Fruit fly (Drosophila melanogaster) whole organism, embryonic: Measurements from ENCODE around the gene CstF50.
A peak's percentile ranks its signal among the peaks of the same experiment; 100 is the strongest.

Experiments
- Abd-B ChIP-seq: fragments of 200-800 bp; sonication (Bioruptor generic); optimal IDR thresholded peaks from 2 replicates; lab custom pipeline; 2018; ENCODE audit warnings: missing biosample characterization, mild to moderate bottlenecking, missing genetic modification characterization, moderate library complexity
- Atf6 ChIP-seq: fragments of 200-800 bp; sonication (Bioruptor generic); IDR thresholded peaks from 2 replicates; pipeline ENCODE4 v1.3.6; 2022; ENCODE audit warnings: missing biosample characterization, missing genetic modification characterization
- CG10321 ChIP-seq: fragments of 200-800 bp; sonication (Bioruptor generic); IDR thresholded peaks from 2 replicates; pipeline ENCODE4 v1.3.6; 2022; ENCODE audit warnings: missing biosample characterization, missing genetic modification characterization
- CG11504 ChIP-seq: fragments of 200-800 bp; sonication (Bioruptor generic); optimal IDR thresholded peaks from 3 replicates; lab custom pipeline; 2019; ENCODE audit warnings: missing biosample characterization, mild to moderate bottlenecking, missing genetic modification characterization, moderate library complexity
- CG11696 ChIP-seq: fragments of 200-800 bp; sonication (Bioruptor generic); IDR thresholded peaks from 2 replicates; pipeline ENCODE4 v1.3.6; 2022; ENCODE audit warnings: missing biosample characterization, missing genetic modification characterization
- CG12659 ChIP-seq: fragments of 200-800 bp; sonication (Bioruptor generic); optimal IDR thresholded peaks from 3 replicates; lab custom pipeline; 2017; ENCODE audit warnings: mild to moderate bottlenecking, missing biosample characterization, missing genetic modification reagents, missing genetic modification characterization
- CG12744 ChIP-seq: fragments of 200-800 bp; sonication (Bioruptor generic); optimal IDR thresholded peaks from 2 replicates; lab custom pipeline; 2016; ENCODE audit warnings: missing biosample characterization, missing genetic modification characterization
- CG12769 ChIP-seq: fragments of 200-800 bp; sonication (Bioruptor generic); optimal IDR thresholded peaks from 2 replicates; lab custom pipeline; 2019; ENCODE audit warnings: missing biosample characterization, mild to moderate bottlenecking, missing genetic modification characterization, moderate library complexity
- CG14441 ChIP-seq: fragments of 200-800 bp; sonication (Bioruptor generic); IDR thresholded peaks from 2 replicates; pipeline ENCODE4 v1.3.6; 2022; ENCODE audit warnings: missing biosample characterization, missing genetic modification characterization
- CG15514 ChIP-seq: fragments of 200-800 bp; sonication (Bioruptor generic); optimal IDR thresholded peaks from 3 replicates; lab custom pipeline; 2017; ENCODE audit warnings: missing biosample characterization, missing genetic modification characterization, mild to moderate bottlenecking, moderate library complexity, missing genetic modification reagents
- CG1602 ChIP-seq: fragments of 200-800 bp; sonication (Bioruptor generic); optimal IDR thresholded peaks from 3 replicates; lab custom pipeline; 2016; ENCODE audit warnings: missing biosample characterization, missing genetic modification characterization
- CG17912 ChIP-seq: fragments of 200-800 bp; sonication (Bioruptor generic); optimal IDR thresholded peaks from 2 replicates; lab custom pipeline; 2018; ENCODE audit warnings: missing biosample characterization, mild to moderate bottlenecking, missing genetic modification characterization
- CG2120 ChIP-seq: fragments of 200-800 bp; sonication (Bioruptor generic); optimal IDR thresholded peaks from 3 replicates; lab custom pipeline; 2016; ENCODE audit warnings: missing biosample characterization, missing genetic modification characterization
- CG2712 ChIP-seq: fragments of 200-800 bp; optimal IDR thresholded peaks from 3 replicates; lab custom pipeline; 2019; ENCODE audit warnings: missing biosample characterization, mild to moderate bottlenecking, missing genetic modification characterization, moderate library complexity
- CG3065 ChIP-seq: fragments of 200-800 bp; sonication (Bioruptor generic); optimal IDR thresholded peaks from 2 replicates; lab custom pipeline; 2016; ENCODE audit warnings: missing biosample characterization, missing genetic modification characterization
- CG32772 ChIP-seq: fragments of 200-800 bp; sonication (Bioruptor generic); IDR thresholded peaks from 2 replicates; pipeline ENCODE4 v1.3.6; 2022; ENCODE audit warnings: missing biosample characterization, missing genetic modification characterization
- CG4404 ChIP-seq: fragments of 200-800 bp; sonication (Bioruptor generic); IDR thresholded peaks from 2 replicates; pipeline ENCODE4 v1.3.6; 2022; ENCODE audit warnings: missing biosample characterization, missing genetic modification characterization
- CG4707 ChIP-seq: fragments of 200-800 bp; sonication (Bioruptor generic); optimal IDR thresholded peaks from 2 replicates; lab custom pipeline; 2018; ENCODE audit warnings: missing biosample characterization, mild to moderate bottlenecking, missing genetic modification characterization, moderate library complexity
- CG5180 ChIP-seq: fragments of 200-800 bp; sonication (Bioruptor generic); optimal IDR thresholded peaks from 3 replicates; lab custom pipeline; 2017; ENCODE audit warnings: missing biosample characterization, missing genetic modification characterization, mild to moderate bottlenecking, moderate library complexity, missing genetic modification reagents
- CG6654 ChIP-seq: fragments of 200-800 bp; sonication (Bioruptor generic); optimal IDR thresholded peaks from 2 replicates; lab custom pipeline; 2017; ENCODE audit warnings: missing biosample characterization, mild to moderate bottlenecking, missing genetic modification characterization
- CG6765 ChIP-seq: fragments of 200-800 bp; sonication (Bioruptor generic); optimal IDR thresholded peaks from 3 replicates; lab custom pipeline; 2017; ENCODE audit warnings: missing biosample characterization, mild to moderate bottlenecking, missing genetic modification characterization
- CG6813 ChIP-seq: fragments of 200-800 bp; sonication (Bioruptor generic); optimal IDR thresholded peaks from 2 replicates; lab custom pipeline; 2017; ENCODE audit warnings: missing biosample characterization, missing genetic modification characterization, mild to moderate bottlenecking, moderate library complexity, missing genetic modification reagents
- CG7357 ChIP-seq: fragments of 200-800 bp; sonication (Bioruptor generic); IDR thresholded peaks from 3 replicates; pipeline ENCODE4 v1.3.6; 2022; ENCODE audit warnings: missing biosample characterization, missing genetic modification characterization
- CG7556 ChIP-seq: fragments of 200-800 bp; sonication (Bioruptor generic); optimal IDR thresholded peaks from 2 replicates; lab custom pipeline; 2017; ENCODE audit warnings: missing biosample characterization, mild to moderate bottlenecking, missing genetic modification characterization
- CG8765 ChIP-seq: fragments of 200-800 bp; sonication (Bioruptor generic); IDR thresholded peaks from 2 replicates; pipeline ENCODE4 v1.3.6; 2022; ENCODE audit warnings: missing biosample characterization, missing genetic modification characterization
- CG9215 ChIP-seq: fragments of 200-800 bp; sonication (Bioruptor generic); IDR thresholded peaks from 2 replicates; pipeline ENCODE4 v1.3.6; 2022; ENCODE audit warnings: missing biosample characterization, missing genetic modification characterization
- D19B ChIP-seq: fragments of 200-800 bp; sonication (Bioruptor generic); optimal IDR thresholded peaks from 2 replicates; lab custom pipeline; 2017; ENCODE audit warnings: missing biosample characterization, mild to moderate bottlenecking, missing genetic modification characterization
- Dref ChIP-seq: fragments of 200-800 bp; sonication (Bioruptor generic); IDR thresholded peaks from 2 replicates; pipeline ENCODE4 v1.3.6; 2022; ENCODE audit warnings: missing biosample characterization, missing genetic modification characterization
- Ets97D ChIP-seq: fragments of 200-800 bp; sonication (Bioruptor generic); optimal IDR thresholded peaks from 3 replicates; lab custom pipeline; 2016; ENCODE audit warnings: missing biosample characterization, missing genetic modification characterization
- Fer2 ChIP-seq: fragments of 200-800 bp; sonication (Bioruptor generic); optimal IDR thresholded peaks from 2 replicates; lab custom pipeline; 2018; ENCODE audit warnings: missing biosample characterization, mild to moderate bottlenecking, missing genetic modification characterization, moderate library complexity
- Fer3 ChIP-seq: fragments of 200-800 bp; sonication (Bioruptor generic); optimal IDR thresholded peaks from 2 replicates; lab custom pipeline; 2018; ENCODE audit warnings: missing biosample characterization, mild to moderate bottlenecking, missing genetic modification characterization, moderate library complexity
- HLH3B ChIP-seq: fragments of 200-800 bp; sonication (Bioruptor generic); IDR thresholded peaks from 2 replicates; pipeline ENCODE4 v1.3.6; 2022; ENCODE audit warnings: missing biosample characterization, missing genetic modification characterization
- Mad ChIP-seq: fragments of 200-800 bp; sonication (Bioruptor generic); optimal IDR thresholded peaks from 2 replicates; lab custom pipeline; 2016; ENCODE audit warnings: missing biosample characterization, missing genetic modification characterization
- NfI ChIP-seq: fragments of 200-800 bp; sonication (Bioruptor generic); optimal IDR thresholded peaks from 3 replicates; lab custom pipeline; 2018; ENCODE audit warnings: missing biosample characterization, mild to moderate bottlenecking, missing genetic modification characterization, moderate library complexity
- Oli ChIP-seq: fragments of 200-800 bp; sonication (Bioruptor generic); optimal IDR thresholded peaks from 2 replicates; lab custom pipeline; 2018; ENCODE audit warnings: missing biosample characterization, mild to moderate bottlenecking, missing genetic modification characterization, moderate library complexity
- abd-A ChIP-seq: fragments of 200-800 bp; sonication (Bioruptor generic); optimal IDR thresholded peaks from 3 replicates; lab custom pipeline; 2019; ENCODE audit warnings: missing biosample characterization, mild to moderate bottlenecking, missing genetic modification characterization, moderate library complexity
- bcd ChIP-seq: fragments of 200-800 bp; sonication (Bioruptor generic); optimal IDR thresholded peaks from 2 replicates; lab custom pipeline; 2017; ENCODE audit warnings: missing biosample characterization, mild to moderate bottlenecking, missing genetic modification characterization
- br ChIP-seq: fragments of >200 bp; optimal IDR thresholded peaks from 2 replicates; lab custom pipeline; 2017
- ci ChIP-seq: fragments of 200-800 bp; sonication (Bioruptor generic); IDR thresholded peaks from 3 replicates; pipeline ENCODE4 v1.3.6; 2022; ENCODE audit warnings: missing biosample characterization, missing genetic modification characterization
- emc ChIP-seq: fragments of 200-800 bp; sonication (Bioruptor generic); optimal IDR thresholded peaks from 2 replicates; lab custom pipeline; 2016; ENCODE audit warnings: missing biosample characterization, missing genetic modification characterization
- gcm2 ChIP-seq: fragments of 200-800 bp; sonication (Bioruptor generic); optimal IDR thresholded peaks from 2 replicates; lab custom pipeline; 2016; ENCODE audit warnings: missing biosample characterization, missing genetic modification characterization
- kah ChIP-seq: fragments of 200-800 bp; sonication (Bioruptor generic); optimal IDR thresholded peaks from 2 replicates; lab custom pipeline; 2018; ENCODE audit warnings: missing biosample characterization, mild to moderate bottlenecking, missing genetic modification characterization
- lbe ChIP-seq: fragments of 200-800 bp; sonication (Bioruptor generic); optimal IDR thresholded peaks from 2 replicates; lab custom pipeline; 2016; ENCODE audit warnings: missing biosample characterization, mild to moderate bottlenecking, missing genetic modification characterization
- nau ChIP-seq: fragments of 200-800 bp; sonication (Bioruptor generic); optimal IDR thresholded peaks from 3 replicates; lab custom pipeline; 2017; ENCODE audit warnings: missing biosample characterization, mild to moderate bottlenecking, missing genetic modification characterization, missing genetic modification reagents
- nom ChIP-seq: fragments of 200-800 bp; sonication (Bioruptor generic); optimal IDR thresholded peaks from 2 replicates; lab custom pipeline; 2017; ENCODE audit warnings: missing biosample characterization, missing genetic modification characterization, mild to moderate bottlenecking, moderate library complexity, missing genetic modification reagents
- onecut ChIP-seq: fragments of 200-800 bp; sonication (Bioruptor generic); IDR thresholded peaks from 2 replicates; pipeline ENCODE4 v1.3.6; 2022; ENCODE audit warnings: missing biosample characterization, missing genetic modification characterization
- pros ChIP-seq: fragments of 200-800 bp; sonication (Bioruptor generic); optimal IDR thresholded peaks from 3 replicates; lab custom pipeline; 2019; ENCODE audit warnings: missing biosample characterization, mild to moderate bottlenecking, missing genetic modification characterization, moderate library complexity
- ttk ChIP-seq: fragments of 200-800 bp; sonication (Bioruptor generic); IDR thresholded peaks from 2 replicates; pipeline ENCODE4 v2.1.2; 2022; ENCODE audit warnings: missing biosample characterization, missing genetic modification characterization

The CstF50 gene

DNA sequence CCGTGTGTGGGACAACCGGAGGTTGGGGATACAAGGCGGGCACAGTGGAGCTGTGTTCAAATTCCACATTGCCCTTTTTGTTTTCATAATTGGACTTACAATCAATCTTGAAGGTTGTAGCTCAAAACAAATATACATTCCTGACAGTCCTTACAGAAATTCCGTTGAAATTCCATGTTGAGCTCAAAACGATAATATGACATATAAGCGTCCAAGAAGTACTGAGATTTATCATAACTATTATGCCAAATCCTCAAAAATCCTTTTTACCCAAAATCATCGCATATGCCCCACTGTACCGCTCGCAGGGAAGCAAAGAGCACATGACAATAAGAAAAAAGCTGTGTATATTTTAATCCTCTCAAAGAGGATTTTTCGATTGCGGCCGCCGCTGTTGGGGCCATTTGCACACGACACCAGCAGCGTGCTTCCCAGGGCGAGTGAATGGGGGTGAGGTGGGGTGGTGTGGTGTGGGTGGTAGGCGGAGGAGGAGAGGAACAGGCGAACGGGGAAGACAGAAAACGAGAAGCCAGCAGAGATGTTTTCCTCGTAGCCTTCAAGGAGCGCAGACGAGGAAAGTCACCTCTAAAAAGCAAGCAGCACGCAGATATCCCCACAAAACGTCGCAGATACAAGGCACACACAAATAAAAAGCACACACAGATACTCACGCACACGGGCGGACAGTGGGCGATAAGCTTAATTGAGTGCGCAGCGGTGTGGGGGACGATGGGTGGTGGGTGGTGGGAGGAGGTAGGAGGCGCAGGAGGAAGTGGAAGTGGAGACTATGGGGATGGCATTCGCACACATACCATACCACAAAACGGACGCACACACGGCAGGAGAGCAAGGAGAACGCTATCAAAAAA lies 19.2 kb downstream of the CstF50 start (continued):
- TF ChIP-seq Abd-B (peak; percentile 59), CG12659 (GFP tag; lab: Kevin White, UChicago) (peak; percentile 58), Fer2 (peak; percentile 22), NfI (GFP tag; lab: Kevin White, UChicago) (peak; percentile 66), CG7357 (GFP tag; lab: Robert Waterston, UW) (peak; percentile 54; the same call in 2 of the 3 replicates), CG15514 (GFP tag; lab: Kevin White, UChicago) (peak; percentile 50), CG12744 (GFP tag; lab: Kevin White, UChicago) (peak; percentile 33), CG7556 (peak; percentile 79), CG2712 (tag; lab: Kevin White, UChicago) (peak; percentile 39), CG1602 (GFP tag; lab: Kevin White, UChicago) (peak; percentile 23), CG5180 (peak; percentile 23), br (no peak), CG9215 (GFP tag; lab: Robert Waterston, UW) (peak; percentile 58), Mad (no peak), CG17912 (GFP tag; lab: Kevin White, UChicago) (no peak), nau (GFP tag; lab: Kevin White, UChicago) (peak; percentile 21), gcm2 (no peak), Atf6 (GFP tag; lab: Robert Waterston, UW) (peak; percentile 38; the same call in 1 of the 2 replicates), kah (GFP tag; lab: Kevin White, UChicago) (no peak), CG8765 (no peak), CG6765 (GFP tag; lab: Kevin White, UChicago) (no peak), D19B (GFP tag; lab: Kevin White, UChicago) (peak; percentile 25), bcd (peak; percentile 73), CG11696 (GFP tag; lab: Robert Waterston, UW) (0 out of 2 replicates have a peak, but pooled peaks have one; percentile 30), emc (GFP tag; lab: Kevin White, UChicago) (peak; percentile 27), CG4404 (GFP tag; lab: Robert Waterston, UW) (no peak), CG3065 (GFP tag; lab: Kevin White, UChicago) (no peak), CG4707 (GFP tag; lab: Kevin White, UChicago) (peak; percentile 29), onecut (GFP tag; lab: Robert Waterston, UW) (peak; percentile 43; the same call in 1 of the 2 replicates), CG6654 (peak; percentile 35), pros (GFP tag; lab: Kevin White, UChicago) (no peak), Ets97D (GFP tag; lab: Kevin White, UChicago) (no peak), CG6813 (peak; percentile 34), HLH3B (peak; percentile 60; the same call in 1 of the 2 replicates), Dref (GFP tag; lab: Robert Waterston, UW) (no peak), nom (GFP tag; lab: Kevin White, UChicago) (peak; percentile 49), CG32772 (GFP tag; lab: Robert Waterston, UW) (0 out of 2 replicates have a peak, but pooled peaks have one; percentile 20), CG14441 (GFP tag; lab: Robert Waterston, UW) (peak; percentile 51), Fer3 (tag; lab: Kevin White, UChicago) (peak; percentile 57), Oli (tag; lab: Kevin White, UChicago) (peak; percentile 74), CG10321 (GFP tag; lab: Robert Waterston, UW) (0 out of 2 replicates have a peak, but pooled peaks have one; percentile 5), ci (GFP tag; lab: Robert Waterston, UW) (peak; percentile 50; the same call in 2 of the 3 replicates), abd-A (peak; percentile 88), CG11504 (peak; percentile 76), CG2120 (GFP tag; lab: Kevin White, UChicago) (peak; percentile 79), lbe (GFP tag; lab: Kevin White, UChicago) (peak; percentile 25), ttk (GFP tag; lab: Robert Waterston, UW) (no peak; the same call in 1 of the 2 replicates), CG12769 (tag; lab: Kevin White, UChicago) (peak; percentile 62)
